Fruit fly (Drosophila melanogaster): ENCODE results near the gene para.

The para gene

DNA sequence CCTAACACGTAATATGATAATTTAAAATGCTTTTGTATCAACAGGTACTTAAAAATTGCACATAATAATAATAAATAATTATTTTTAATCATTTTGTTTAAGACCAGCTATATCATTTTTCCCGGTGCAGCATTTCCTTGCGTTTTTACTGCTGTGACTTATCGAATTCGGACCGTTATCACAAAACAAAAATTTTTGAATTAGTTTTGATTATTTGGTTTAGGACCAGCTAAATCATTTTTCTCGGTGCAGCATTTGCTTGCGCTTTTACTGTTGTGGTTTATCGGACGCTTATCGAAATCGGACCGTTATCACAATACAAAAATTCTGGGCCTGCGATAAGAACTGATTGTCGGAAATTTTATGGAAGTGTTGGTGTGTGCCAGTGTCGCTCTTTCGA, 19.7 kb upstream of the para start (continued):
- TF ChIP-seq Pdp1 (GFP tag; optimal IDR thresholded peaks at IDR 0.05), result peak in 1 of 2 experiments; percentile 50
- no peak for TF ChIP-seq CG17912 (GFP tag; optimal IDR thresholded peaks at IDR 0.05)
- no peak for TF ChIP-seq hth (optimal IDR thresholded peaks at IDR 0.05)
- TF ChIP-seq gt (GFP tag; IDR thresholded peaks at IDR 0.05), result no peak
- TF ChIP-seq yki (optimal IDR thresholded peaks at IDR 0.05), result no peak
- peak; percentile 83 for TF ChIP-seq HmgZ (tag; optimal IDR thresholded peaks at IDR 0.05)
- TF ChIP-seq CG30020 (tag; optimal IDR thresholded peaks at IDR 0.05), result peak; percentile 30
- peak; percentile 79 for TF ChIP-seq CG6689 (GFP tag; IDR thresholded peaks at IDR 0.05)
- TF ChIP-seq CG14050 (GFP tag; IDR thresholded peaks at IDR 0.05), result peak; percentile 71
- peak; percentile 67 for TF ChIP-seq CG12155 (GFP tag; optimal IDR thresholded peaks at IDR 0.05)
- no peak for TF ChIP-seq z (GFP tag; IDR thresholded peaks at IDR 0.05)
- TF ChIP-seq CG4424 (GFP tag; optimal IDR thresholded peaks at IDR 0.05), result peak; percentile 76
- peak; percentile 69 for TF ChIP-seq CG4820 (GFP tag; optimal IDR thresholded peaks at IDR 0.05)
- peak; percentile 42 for TF ChIP-seq Lhr (GFP tag; optimal IDR thresholded peaks at IDR 0.05)
- peak; percentile 90 for TF ChIP-seq CG11695 (GFP tag; IDR thresholded peaks at IDR 0.05)
- peak; percentile 69 for TF ChIP-seq CG11247 (GFP tag; IDR thresholded peaks at IDR 0.05)
- TF ChIP-seq CG4730 (GFP tag; IDR thresholded peaks at IDR 0.05), result no peak
- peak; percentile 72 for TF ChIP-seq CG10366 (GFP tag; IDR thresholded peaks at IDR 0.05)
- peak; percentile 83 for TF ChIP-seq CG6813 (GFP tag; optimal IDR thresholded peaks at IDR 0.05)
- peak; percentile 80 for TF ChIP-seq ind (GFP tag; optimal IDR thresholded peaks at IDR 0.05)
- peak; percentile 59 for TF ChIP-seq Spps (tag; optimal IDR thresholded peaks at IDR 0.05)
- TF ChIP-seq bsh (GFP tag; optimal IDR thresholded peaks at IDR 0.05), result peak; percentile 71 to 89
- peak; percentile 78 for TF ChIP-seq Ssrp (tag; optimal IDR thresholded peaks at IDR 0.05)
- peak; percentile 79 for TF ChIP-seq sob (GFP tag; IDR thresholded peaks at IDR 0.05)
- TF ChIP-seq Mes4 (GFP tag; optimal IDR thresholded peaks at IDR 0.05), result peak; percentile 43
- TF ChIP-seq ssp (GFP tag; IDR thresholded peaks at IDR 0.05), result peak; percentile 19; the same call in 1 of the 2 replicates
- TF ChIP-seq p53 (GFP tag; optimal IDR thresholded peaks at IDR 0.05), result no peak
- TF ChIP-seq nerfin-2 (GFP tag; IDR thresholded peaks at IDR 0.05; ENCODE audit: partially characterized antibody), result no peak
- TF ChIP-seq amos (GFP tag; IDR thresholded peaks at IDR 0.05; ENCODE audit: partially characterized antibody), result no peak
- TF ChIP-seq unc-4 (GFP tag; IDR thresholded peaks at IDR 0.05; ENCODE audit: partially characterized antibody), result no peak
- peak; percentile 27; the same call in 1 of the 2 replicates for TF ChIP-seq Nf-YA (GFP tag; IDR thresholded peaks at IDR 0.05)
- TF ChIP-seq pfk (GFP tag; optimal IDR thresholded peaks at IDR 0.05), result no peak
- peak; percentile 55; the same call in 1 of the 2 replicates for TF ChIP-seq danr (GFP tag; IDR thresholded peaks at IDR 0.05)
- TF ChIP-seq Nf-YC (tag; optimal IDR thresholded peaks at IDR 0.05), result peak; percentile 54
- peak; percentile 34 for TF ChIP-seq CG10565 (GFP tag; optimal IDR thresholded peaks at IDR 0.05)
- TF ChIP-seq CG9609 (GFP tag; optimal IDR thresholded peaks at IDR 0.05), result peak; percentile 58
- peak; percentile 72 for TF ChIP-seq tap (tag; optimal IDR thresholded peaks at IDR 0.05)
- no peak for TF ChIP-seq pzg (GFP tag; optimal IDR thresholded peaks at IDR 0.05)
- peak; percentile 79 for TF ChIP-seq gsb-n (tag; optimal IDR thresholded peaks at IDR 0.05)
- TF ChIP-seq Doc2 (GFP tag; IDR thresholded peaks at IDR 0.05), result no peak
- TF ChIP-seq CG15479 (GFP tag; optimal IDR thresholded peaks at IDR 0.05), result no peak
- peak; percentile 32 for TF ChIP-seq nerfin-1 (tag; optimal IDR thresholded peaks at IDR 0.05)
- TF ChIP-seq CG18764 (GFP tag; optimal IDR thresholded peaks at IDR 0.05), result peak; percentile 65
- peak; percentile 82 for TF ChIP-seq CG13296 (GFP tag; optimal IDR thresholded peaks at IDR 0.05)
- peak; percentile 89 for TF ChIP-seq vvl (GFP tag; IDR thresholded peaks at IDR 0.05)
- peak; percentile 82 for TF ChIP-seq CG2120 (GFP tag; optimal IDR thresholded peaks at IDR 0.05)
- peak; percentile 47 for TF ChIP-seq CHES-1-like (GFP tag; optimal IDR thresholded peaks at IDR 0.05)
- TF ChIP-seq Usf (GFP tag; optimal IDR thresholded peaks at IDR 0.05), result peak; percentile 53
- peak; percentile 96 for TF ChIP-seq sd (tag; optimal IDR thresholded peaks at IDR 0.05)
- TF ChIP-seq kni (GFP tag; optimal IDR thresholded peaks at IDR 0.05), result no peak
- TF ChIP-seq CG43689 (GFP tag; IDR thresholded peaks at IDR 0.05), result 0 out of 2 replicates have a peak, but pooled peaks have one; percentile 7

Data from whole organism, embryonic.